Worm (Caenorhabditis elegans) whole organism, L3 larva: ENCODE data around the gene comt-1.

Experiments
- elt-3 ChIP-seq, 3 experiments: fragments of 150-350 bp in 1 of 3; sonication (generic microtip) in 2 of 3; optimal IDR thresholded peaks; 2 replicates in 2 of 3; 4 replicates in 1 of 3; lab custom pipeline; 2014 to 2017; ENCODE audit warnings: missing biosample characterization in 3 of 3, missing genetic modification characterization in 3 of 3
- lin-39 ChIP-seq: fragments of 150-350 bp; optimal IDR thresholded peaks from 2 replicates; lab custom pipeline; 2018; ENCODE audit warnings: missing biosample characterization, missing genetic modification reagents, missing genetic modification characterization
- unc-39 ChIP-seq: sonication (generic microtip); optimal IDR thresholded peaks from 4 replicates; lab custom pipeline; 2017; ENCODE audit warnings: missing biosample characterization, missing genetic modification characterization

- TF ChIP-seq elt-3 (tag; optimal IDR thresholded peaks at IDR 0.05; lab: Kevin White, UChicago) (no peak), lin-39 (tag; lab: Kevin White, UChicago) (no peak), unc-39 (tag; lab: Kevin White, UChicago) (no peak)
These were observed 34.5 kb downstream of the comt-1 start, which contains the start of gene ssr-2 for ce11 chrX:2827702-2828182.
